Worm (Caenorhabditis elegans): ENCODE results near the gene DH11.2.

The DH11.2 gene

ce11 chrII:8039416-8039815 is 26.8 kb downstream of the DH11.2 start, which contains the start of the genes ubh-4 and algn-6 (continued):
- TF ChIP-seq zip-2 (tag; optimal IDR thresholded peaks at IDR 0.05) (no peak), zag-1 (tag; optimal IDR thresholded peaks at IDR 0.05) (no peak), lin-38 (GFP tag; IDR thresholded peaks at IDR 0.05) (peak; percentile 95), aly-2 (tag; optimal IDR thresholded peaks at IDR 0.05) (no peak), nhr-25 (tag; optimal IDR thresholded peaks at IDR 0.05; ENCODE audit: borderline replicate concordance, insufficient read depth) (no peak), unc-39 (tag; optimal IDR thresholded peaks at IDR 0.05) (no peak), mxl-3 (GFP tag; optimal IDR thresholded peaks at IDR 0.05) (peak; percentile 38), pha-4 (GFP tag; IDR thresholded peaks at IDR 0.05) (no peak), pha-4 (tag; optimal IDR thresholded peaks at IDR 0.05) (peak; percentile 8), nhr-76 (tag; optimal IDR thresholded peaks at IDR 0.05) (no peak), ceh-32 (tag; optimal IDR thresholded peaks at IDR 0.05; ENCODE audit: poor library complexity) (no peak), saeg-2 (GFP tag; IDR thresholded peaks at IDR 0.05) (no peak), ZK546.5 (tag; optimal IDR thresholded peaks at IDR 0.05) (no peak), cey-2 (tag; optimal IDR thresholded peaks at IDR 0.05; ENCODE audit: borderline replicate concordance, insufficient read depth) (no peak), set-16 (GFP tag; IDR thresholded peaks at IDR 0.05) (no peak), ces-1 (GFP tag; optimal IDR thresholded peaks at IDR 0.05) (no peak), madf-9 (GFP tag; conservative IDR thresholded peaks at IDR 0.05) (no peak), hif-1 (tag; optimal IDR thresholded peaks at IDR 0.05) (peak in 1 of 2 experiments; percentile 83), mes-2 (tag; optimal IDR thresholded peaks at IDR 0.05; ENCODE audit: poor library complexity, severe bottlenecking) (peak; percentile 95), dve-1 (tag; optimal IDR thresholded peaks at IDR 0.05; ENCODE audit: insufficient read depth) (peak; percentile 48), T26A8.4 (GFP tag; IDR thresholded peaks at IDR 0.05) (no peak), nhr-111 (GFP tag; optimal IDR thresholded peaks at IDR 0.05) (no peak), lin-13 (GFP tag; optimal IDR thresholded peaks at IDR 0.05) (no peak), R02D3.7 (tag; optimal IDR thresholded peaks at IDR 0.05) (no peak), ctbp-1 (GFP tag; IDR thresholded peaks at IDR 0.05) (no peak), unc-130 (GFP tag; optimal IDR thresholded peaks at IDR 0.05) (peak; percentile 96), daf-16 (GFP tag; optimal IDR thresholded peaks at IDR 0.05) (no peak), daf-16 (tag; optimal IDR thresholded peaks at IDR 0.05) (peak; percentile 38), php-3 (GFP tag; IDR thresholded peaks at IDR 0.05) (no peak), daf-12 (tag; optimal IDR thresholded peaks at IDR 0.05) (no peak), unc-62 (GFP tag; optimal IDR thresholded peaks at IDR 0.05 in 1 of 2) (no peak), unc-62 (tag; optimal IDR thresholded peaks at IDR 0.05) (no peak), spr-3 (GFP tag; optimal IDR thresholded peaks at IDR 0.05) (no peak), fos-1 (tag; optimal IDR thresholded peaks at IDR 0.05) (no peak), madf-5 (GFP tag; IDR thresholded peaks at IDR 0.05) (no peak), egl-43 (GFP tag; IDR thresholded peaks at IDR 0.05) (no peak), snpc-4 (tag; optimal IDR thresholded peaks at IDR 0.05) (no peak), fkh-10 (GFP tag; optimal IDR thresholded peaks at IDR 0.05) (no peak), nhr-10 (tag; optimal IDR thresholded peaks at IDR 0.05) (no peak), ceh-44 (GFP tag; IDR thresholded peaks at IDR 0.05) (no peak), nhr-42 (GFP tag; IDR thresholded peaks at IDR 0.05) (no peak), pqm-1 (tag; optimal IDR thresholded peaks at IDR 0.05) (peak; percentile 17), snpc-1.2 (GFP tag; IDR thresholded peaks at IDR 0.05) (no peak), D1046.2 (GFP tag; IDR thresholded peaks at IDR 0.05) (no peak), hlh-30 (tag; optimal IDR thresholded peaks at IDR 0.05; ENCODE audit: insufficient read depth) (peak; percentile 12), Y48G9A.11 (GFP tag; IDR thresholded peaks at IDR 0.05) (peak; percentile 34; the same call in 1 of the 2 replicates), mxl-2 (GFP tag; conservative IDR thresholded peaks at IDR 0.05) (no peak), sdz-12 (GFP tag; optimal IDR thresholded peaks at IDR 0.05) (no peak), mdt-29 (GFP tag; IDR thresholded peaks at IDR 0.05) (no peak), dmd-8 (GFP tag; IDR thresholded peaks at IDR 0.05) (no peak), arid-1 (GFP tag; conservative IDR thresholded peaks at IDR 0.05) (no peak), rbr-2 (tag; optimal IDR thresholded peaks at IDR 0.05) (peak; percentile 36)
